Worm (Caenorhabditis elegans) whole organism, L4/young adult: Measurements from ENCODE around the gene lin-46.

ENCODE experiments used
- W03F9.2 ChIP-seq: fragments of 150-350 bp; optimal IDR thresholded peaks from 2 replicates; lab custom pipeline; 2014; ENCODE audit warnings: missing biosample characterization, missing genetic modification characterization
- dao-5 ChIP-seq: sonication (generic microtip); optimal IDR thresholded peaks from 2 replicates; lab custom pipeline; 2016; ENCODE audit warnings: missing genotype, missing genetic modification characterization, moderate library complexity, missing compliant biosample characterization
- him-1 ChIP-seq: sonication (generic microtip); optimal IDR thresholded peaks from 2 replicates; lab custom pipeline; 2016; ENCODE audit warnings: missing genotype, missing genetic modification reagents, missing genetic modification characterization, missing compliant biosample characterization

- TF ChIP-seq dao-5 (tag; lab: Kevin White, UChicago) (no peak), W03F9.2 (tag; lab: Kevin White, UChicago) (no peak), him-1 (tag; lab: Kevin White, UChicago) (no peak)
Observed at ce11 chrV:13000068-13000467, 31.4 kb downstream of the lin-46 start.
